Fruit fly (Drosophila melanogaster) whole organism, embryonic: ENCODE data around the gene HDAC6.

Source experiments
- B-H1 ChIP-seq: fragments of 200-800 bp; sonication (Bioruptor generic); IDR thresholded peaks from 3 replicates; pipeline ENCODE4 v1.3.6; 2022; ENCODE audit warnings: missing biosample characterization, missing genetic modification characterization
- BEAF-32 ChIP-seq: fragments of 200-800 bp; sonication (Bioruptor generic); optimal IDR thresholded peaks from 3 replicates; lab custom pipeline; 2017; ENCODE audit warnings: missing biosample characterization, missing genetic modification characterization, mild to moderate bottlenecking, moderate library complexity, missing genetic modification reagents
- BtbVII ChIP-seq: fragments of 200-800 bp; sonication (Bioruptor generic); optimal IDR thresholded peaks from 3 replicates; lab custom pipeline; 2017; ENCODE audit warnings: missing biosample characterization, mild to moderate bottlenecking, missing genetic modification characterization
- Bteb2 ChIP-seq: fragments of 200-800 bp; sonication (Bioruptor generic); optimal IDR thresholded peaks from 2 replicates; lab custom pipeline; 2016; ENCODE audit warnings: missing biosample characterization, missing genetic modification characterization
- CG10274 ChIP-seq: fragments of 200-800 bp; sonication (Bioruptor generic); optimal IDR thresholded peaks from 3 replicates; lab custom pipeline; 2017; ENCODE audit warnings: missing biosample characterization, mild to moderate bottlenecking, missing genetic modification characterization
- CG11723 ChIP-seq: fragments of 200-800 bp; sonication (Bioruptor generic); optimal IDR thresholded peaks from 2 replicates; lab custom pipeline; 2017; ENCODE audit warnings: missing biosample characterization, mild to moderate bottlenecking, missing genetic modification characterization
- CG12155 ChIP-seq: fragments of 200-800 bp; sonication (Bioruptor generic); optimal IDR thresholded peaks from 3 replicates; lab custom pipeline; 2016; ENCODE audit warnings: missing biosample characterization, missing genetic modification characterization
- CG12659 ChIP-seq: fragments of 200-800 bp; sonication (Bioruptor generic); optimal IDR thresholded peaks from 3 replicates; lab custom pipeline; 2017; ENCODE audit warnings: mild to moderate bottlenecking, missing biosample characterization, missing genetic modification reagents, missing genetic modification characterization
- CG15514 ChIP-seq: fragments of 200-800 bp; sonication (Bioruptor generic); optimal IDR thresholded peaks from 3 replicates; lab custom pipeline; 2017; ENCODE audit warnings: missing biosample characterization, missing genetic modification characterization, mild to moderate bottlenecking, moderate library complexity, missing genetic modification reagents
- CG17385 ChIP-seq: fragments of 200-800 bp; sonication (Bioruptor generic); optimal IDR thresholded peaks from 3 replicates; lab custom pipeline; 2018; ENCODE audit warnings: missing biosample characterization, mild to moderate bottlenecking, missing genetic modification characterization
- CG17829 ChIP-seq: fragments of 200-800 bp; optimal IDR thresholded peaks from 2 replicates; lab custom pipeline; 2019; ENCODE audit warnings: missing biosample characterization, mild to moderate bottlenecking, missing genetic modification characterization, moderate library complexity
- CG2116 ChIP-seq: fragments of 200-800 bp; sonication (Bioruptor generic); optimal IDR thresholded peaks from 3 replicates; lab custom pipeline; 2018; ENCODE audit warnings: missing biosample characterization, mild to moderate bottlenecking, missing genetic modification characterization
- CG2712 ChIP-seq: fragments of 200-800 bp; optimal IDR thresholded peaks from 3 replicates; lab custom pipeline; 2019; ENCODE audit warnings: missing biosample characterization, mild to moderate bottlenecking, missing genetic modification characterization, moderate library complexity
- CG4404 ChIP-seq: fragments of 200-800 bp; sonication (Bioruptor generic); IDR thresholded peaks from 2 replicates; pipeline ENCODE4 v1.3.6; 2022; ENCODE audit warnings: missing biosample characterization, missing genetic modification characterization
- CG4707 ChIP-seq: fragments of 200-800 bp; sonication (Bioruptor generic); optimal IDR thresholded peaks from 2 replicates; lab custom pipeline; 2018; ENCODE audit warnings: missing biosample characterization, mild to moderate bottlenecking, missing genetic modification characterization, moderate library complexity
- CG5245 ChIP-seq: fragments of 200-800 bp; sonication (Bioruptor generic); optimal IDR thresholded peaks from 3 replicates; lab custom pipeline; 2016; ENCODE audit warnings: missing biosample characterization, missing genetic modification characterization
- CG6254 ChIP-seq: fragments of 200-800 bp; sonication (Bioruptor generic); optimal IDR thresholded peaks from 3 replicates; lab custom pipeline; 2017; ENCODE audit warnings: mild to moderate bottlenecking, missing biosample characterization, missing genetic modification reagents, missing genetic modification characterization
- CG6683 ChIP-seq: fragments of 200-800 bp; sonication (Bioruptor generic); optimal IDR thresholded peaks from 2 replicates; lab custom pipeline; 2017; ENCODE audit warnings: missing biosample characterization, mild to moderate bottlenecking, missing genetic modification characterization, missing genetic modification reagents
- CG6791 ChIP-seq: fragments of 200-800 bp; sonication (Bioruptor generic); IDR thresholded peaks from 3 replicates; pipeline ENCODE4 v1.3.6; 2022; ENCODE audit warnings: missing biosample characterization, missing genetic modification characterization; ENCODE audit not compliant: partially characterized antibody
- CG8290 ChIP-seq, 3 experiments: fragments of 200-800 bp; sonication (Bioruptor generic); optimal IDR thresholded peaks; 2 replicates each; lab custom pipeline; 2016 to 2019; ENCODE audit warnings: missing biosample characterization in 3 of 3, missing genetic modification characterization in 3 of 3, mild to moderate bottlenecking in 2 of 3, moderate library complexity in 1 of 3
- CG8478 ChIP-seq: fragments of >200 bp; optimal IDR thresholded peaks from 2 replicates; lab custom pipeline; 2018
- CG8944 ChIP-seq: fragments of 200-800 bp; sonication (Bioruptor generic); optimal IDR thresholded peaks from 3 replicates; lab custom pipeline; 2016; ENCODE audit warnings: missing biosample characterization, missing genetic modification characterization
- D19A ChIP-seq: fragments of 200-800 bp; optimal IDR thresholded peaks from 3 replicates; lab custom pipeline; 2019; ENCODE audit warnings: missing biosample characterization, mild to moderate bottlenecking, missing genetic modification characterization, moderate library complexity
- Dip3 ChIP-seq: fragments of 200-800 bp; sonication (Bioruptor generic); optimal IDR thresholded peaks from 3 replicates; lab custom pipeline; 2016; ENCODE audit warnings: missing biosample characterization, missing genetic modification characterization
- Doc2 ChIP-seq: fragments of 200-800 bp; sonication (Bioruptor generic); IDR thresholded peaks from 2 replicates; pipeline ENCODE4 v1.3.6; 2022; ENCODE audit warnings: missing biosample characterization, missing genetic modification characterization
- Dref ChIP-seq: fragments of 200-800 bp; sonication (Bioruptor generic); IDR thresholded peaks from 2 replicates; pipeline ENCODE4 v1.3.6; 2022; ENCODE audit warnings: missing biosample characterization, missing genetic modification characterization
- HLHmδ ChIP-seq: fragments of 200-800 bp; sonication (Bioruptor generic); optimal IDR thresholded peaks from 2 replicates; lab custom pipeline; 2018; ENCODE audit warnings: missing biosample characterization, mild to moderate bottlenecking, missing genetic modification characterization, moderate library complexity
- Hmr ChIP-seq: fragments of 200-800 bp; sonication (Bioruptor generic); optimal IDR thresholded peaks from 3 replicates; lab custom pipeline; 2017; ENCODE audit warnings: mild to moderate bottlenecking, missing biosample characterization, missing genetic modification reagents, missing genetic modification characterization
- Hr78 ChIP-seq, 2 experiments: fragments of 200-800 bp in 1 of 2; fragments of >200 bp in 1 of 2; sonication (Bioruptor generic) in 1 of 2; optimal IDR thresholded peaks; 2 replicates each; lab custom pipeline; 2017 to 2019; ENCODE audit warnings: missing biosample characterization in 2 of 2, missing genetic modification characterization in 2 of 2, mild to moderate bottlenecking in 1 of 2, moderate library complexity in 1 of 2
- Lim3 ChIP-seq: fragments of 200-800 bp; sonication (Bioruptor generic); IDR thresholded peaks from 2 replicates; pipeline ENCODE4 v1.3.6; 2022; ENCODE audit warnings: missing biosample characterization, missing genetic modification characterization
- Neu2 ChIP-seq: fragments of 200-800 bp; sonication (Bioruptor generic); optimal IDR thresholded peaks from 3 replicates; lab custom pipeline; 2016; ENCODE audit warnings: missing biosample characterization, missing genetic modification characterization, borderline replicate concordance
- Oaz ChIP-seq: fragments of 200-800 bp; sonication (Bioruptor generic); IDR thresholded peaks from 2 replicates; pipeline ENCODE4 v1.3.6; 2022; ENCODE audit warnings: missing biosample characterization, missing genetic modification characterization
- Poxn ChIP-seq: fragments of 200-800 bp; sonication (Bioruptor generic); IDR thresholded peaks from 2 replicates; pipeline ENCODE4 v1.3.6; 2022; ENCODE audit warnings: missing biosample characterization, missing genetic modification characterization
- Rx ChIP-seq: fragments of 200-800 bp; sonication (Bioruptor generic); IDR thresholded peaks from 2 replicates; pipeline ENCODE4 v1.3.6; 2022; ENCODE audit warnings: missing biosample characterization, missing genetic modification characterization
- Scr ChIP-seq: fragments of 200-800 bp; sonication (Bioruptor generic); IDR thresholded peaks from 2 replicates; pipeline ENCODE4 v1.3.6; 2022; ENCODE audit warnings: missing biosample characterization, missing genetic modification characterization; ENCODE audit not compliant: partially characterized antibody
- Side ChIP-seq: fragments of 200-800 bp; sonication (Bioruptor generic); optimal IDR thresholded peaks from 2 replicates; lab custom pipeline; 2016; ENCODE audit warnings: missing biosample characterization, missing genetic modification characterization
- Sin3A ChIP-seq: fragments of >200 bp; optimal IDR thresholded peaks from 2 replicates; lab custom pipeline; 2018
- Ssrp ChIP-seq: fragments of 200-800 bp; sonication (Bioruptor generic); optimal IDR thresholded peaks from 2 replicates; lab custom pipeline; 2018; ENCODE audit warnings: missing biosample characterization, mild to moderate bottlenecking, missing genetic modification characterization, moderate library complexity
- bbx ChIP-seq: fragments of 200-800 bp; sonication (Bioruptor generic); IDR thresholded peaks from 2 replicates; pipeline ENCODE4 v1.3.6; 2022; ENCODE audit warnings: missing biosample characterization, missing genetic modification characterization; ENCODE audit not compliant: partially characterized antibody
- bcd ChIP-seq: fragments of 200-800 bp; sonication (Bioruptor generic); optimal IDR thresholded peaks from 2 replicates; lab custom pipeline; 2017; ENCODE audit warnings: missing biosample characterization, mild to moderate bottlenecking, missing genetic modification characterization
- btn ChIP-seq: fragments of 200-800 bp; sonication (Bioruptor generic); optimal IDR thresholded peaks from 2 replicates; lab custom pipeline; 2016; ENCODE audit warnings: missing biosample characterization, missing genetic modification characterization
- cas ChIP-seq: fragments of 200-800 bp; sonication (Bioruptor generic); IDR thresholded peaks from 2 replicates; pipeline ENCODE4 v1.3.6; 2022; ENCODE audit warnings: missing biosample characterization, missing genetic modification characterization
- chm ChIP-seq: fragments of 200-800 bp; sonication (Bioruptor generic); IDR thresholded peaks from 2 replicates; pipeline ENCODE4 v1.3.6; 2022; ENCODE audit warnings: missing biosample characterization, missing genetic modification characterization
- crol ChIP-seq: fragments of 200-800 bp; sonication (Bioruptor generic); IDR thresholded peaks from 2 replicates; pipeline ENCODE4 v1.3.6; 2022; ENCODE audit warnings: missing biosample characterization, missing genetic modification characterization
- da ChIP-seq: fragments of 200-800 bp; sonication (Bioruptor generic); optimal IDR thresholded peaks from 2 replicates; lab custom pipeline; 2016; ENCODE audit warnings: missing biosample characterization, missing genetic modification characterization
- emc ChIP-seq: fragments of 200-800 bp; sonication (Bioruptor generic); optimal IDR thresholded peaks from 2 replicates; lab custom pipeline; 2016; ENCODE audit warnings: missing biosample characterization, missing genetic modification characterization
- ewg ChIP-seq: fragments of 200-800 bp; sonication (Bioruptor generic); optimal IDR thresholded peaks from 3 replicates; lab custom pipeline; 2017; ENCODE audit warnings: mild to moderate bottlenecking, missing biosample characterization, missing genetic modification reagents, missing genetic modification characterization
- fd3F ChIP-seq: fragments of 200-800 bp; sonication (Bioruptor generic); optimal IDR thresholded peaks from 2 replicates; lab custom pipeline; 2018; ENCODE audit warnings: missing biosample characterization, mild to moderate bottlenecking, missing genetic modification characterization, moderate library complexity
- kay ChIP-seq: fragments of 200-800 bp; sonication (Bioruptor generic); optimal IDR thresholded peaks from 2 replicates; lab custom pipeline; 2016; ENCODE audit warnings: missing biosample characterization, missing genetic modification characterization
- ken ChIP-seq: fragments of 200-800 bp; sonication (Bioruptor generic); IDR thresholded peaks from 3 replicates; pipeline ENCODE4 v1.3.6; 2022; ENCODE audit warnings: missing biosample characterization, missing genetic modification characterization
- lmd ChIP-seq: fragments of 200-800 bp; sonication (Bioruptor generic); IDR thresholded peaks from 2 replicates; pipeline ENCODE4 v1.3.6; 2022; ENCODE audit warnings: missing biosample characterization, missing genetic modification characterization
- otp ChIP-seq: fragments of 200-800 bp; sonication (Bioruptor generic); IDR thresholded peaks from 3 replicates; pipeline ENCODE4, ENCODE4 v1.3.6; 2022; ENCODE audit warnings: missing biosample characterization, missing genetic modification characterization

The HDAC6 gene

DNA sequence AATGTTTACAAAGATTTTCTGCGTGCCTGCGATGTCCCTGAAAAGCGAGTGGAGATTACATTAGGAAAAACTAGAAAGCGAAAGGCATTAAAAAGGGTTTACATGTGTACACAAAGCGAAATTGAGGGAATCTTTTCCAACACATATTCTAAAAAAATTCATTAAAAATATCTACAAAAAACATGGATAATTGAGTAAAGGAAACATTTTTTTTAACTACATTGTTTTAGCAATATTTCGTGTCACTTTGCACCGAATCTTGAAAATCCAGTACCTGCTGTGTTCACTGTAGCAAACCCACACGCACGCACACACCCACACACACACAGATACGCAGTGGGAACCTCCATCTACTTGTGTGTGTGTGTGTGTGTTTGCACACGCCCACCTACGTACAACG lies 28.9 kb upstream of the HDAC6 start (continued):
- TF ChIP-seq Sin3A (lab: Kevin White, UChicago) = no peak
- TF ChIP-seq CG17829 (tag; lab: Kevin White, UChicago) = no peak
- TF ChIP-seq D19A (tag; lab: Kevin White, UChicago) = no peak
- no peak for TF ChIP-seq Bteb2
- TF ChIP-seq BtbVII (GFP tag; lab: Kevin White, UChicago) = no peak
- no peak for TF ChIP-seq Rx (GFP tag; lab: Robert Waterston, UW)
- TF ChIP-seq lmd (GFP tag; lab: Robert Waterston, UW) = peak; percentile 48; the same call in 1 of the 2 replicates
- no peak for TF ChIP-seq Oaz
- TF ChIP-seq B-H1 (GFP tag; lab: Robert Waterston, UW) = peak; percentile 26; the same call in 2 of the 3 replicates
- TF ChIP-seq fd3F (GFP tag; lab: Kevin White, UChicago) = no peak
- TF ChIP-seq Ssrp (tag; lab: Kevin White, UChicago) = no peak
- TF ChIP-seq Side (GFP tag; lab: Kevin White, UChicago) = no peak
- peak; percentile 57 for TF ChIP-seq Hmr (GFP tag; lab: Kevin White, UChicago)
- TF ChIP-seq chm (GFP tag; lab: Robert Waterston, UW) = no peak
- no peak for TF ChIP-seq Scr (GFP tag; lab: Robert Waterston, UW)
- TF ChIP-seq CG4707 (GFP tag; lab: Kevin White, UChicago) = no peak
- no peak for TF ChIP-seq ewg (GFP tag; lab: Kevin White, UChicago)
- TF ChIP-seq Hr78 (GFP tag; optimal IDR thresholded peaks at IDR 0.05; lab: Kevin White, UChicago) = no peak
- no peak for TF ChIP-seq bcd (GFP tag; lab: Kevin White, UChicago)
- TF ChIP-seq ken = no peak
- TF ChIP-seq bbx (GFP tag; lab: Robert Waterston, UW) = no peak
- TF ChIP-seq BEAF-32 (GFP tag; lab: Kevin White, UChicago) = no peak
- no peak for TF ChIP-seq CG11723 (GFP tag; lab: Kevin White, UChicago)
- no peak for TF ChIP-seq CG12155 (GFP tag; lab: Kevin White, UChicago)
- TF ChIP-seq otp (GFP tag; lab: Robert Waterston, UW) = no peak
- no peak for TF ChIP-seq kay
- TF ChIP-seq HLHmδ (GFP tag; lab: Kevin White, UChicago) = no peak
- TF ChIP-seq CG15514 (GFP tag; lab: Kevin White, UChicago) = peak; percentile 20
- TF ChIP-seq Doc2 (GFP tag; lab: Robert Waterston, UW) = no peak
- no peak for TF ChIP-seq da (GFP tag; lab: Kevin White, UChicago)
- no peak for TF ChIP-seq Poxn (GFP tag; lab: Robert Waterston, UW)
- no peak for TF ChIP-seq CG12659
- TF ChIP-seq Neu2 (GFP tag; lab: Kevin White, UChicago) = no peak
- TF ChIP-seq CG2712 (tag; lab: Kevin White, UChicago) = no peak
- TF ChIP-seq CG10274 (GFP tag; lab: Kevin White, UChicago) = no peak
- no peak for TF ChIP-seq Dip3
- no peak for TF ChIP-seq btn (GFP tag; lab: Kevin White, UChicago)
- no peak for TF ChIP-seq CG6254 (GFP tag; lab: Kevin White, UChicago)
- no peak for TF ChIP-seq CG6683 (GFP tag; lab: Kevin White, UChicago)
- TF ChIP-seq CG17385 = peak; percentile 16
- TF ChIP-seq CG8290 (GFP tag; optimal IDR thresholded peaks at IDR 0.05; lab: Kevin White, UChicago) = no peak
- TF ChIP-seq CG8290 (tag; optimal IDR thresholded peaks at IDR 0.05; lab: Kevin White, UChicago) = no peak
- TF ChIP-seq CG2116 = no peak
- TF ChIP-seq CG4404 (GFP tag; lab: Robert Waterston, UW) = no peak
- no peak for TF ChIP-seq CG8478
- no peak for TF ChIP-seq Dref (GFP tag; lab: Robert Waterston, UW)
- TF ChIP-seq CG5245 (GFP tag; lab: Kevin White, UChicago) = no peak
- no peak for TF ChIP-seq CG6791 (GFP tag; lab: Robert Waterston, UW)
- no peak for TF ChIP-seq emc (GFP tag; lab: Kevin White, UChicago)
- TF ChIP-seq cas (GFP tag; lab: Robert Waterston, UW) = no peak
- TF ChIP-seq Lim3 (GFP tag; lab: Robert Waterston, UW) = no peak
- TF ChIP-seq CG8944 (GFP tag; lab: Kevin White, UChicago) = no peak
- TF ChIP-seq crol (GFP tag; lab: Robert Waterston, UW) = no peak
